Fruit fly (Drosophila melanogaster): ENCODE measurements around the gene CG44362.

Gene CG44362

dm6 chr3L:11376224-11376813 lies 21.0 kb upstream of the CG44362 start:
- no peak for TF ChIP-seq CG8159 (tag; optimal IDR thresholded peaks at IDR 0.05)
- TF ChIP-seq CG9948 (tag; optimal IDR thresholded peaks at IDR 0.05): no peak
- no peak for TF ChIP-seq CG14655 (GFP tag; optimal IDR thresholded peaks at IDR 0.05)
- no peak for TF ChIP-seq Pif1B (GFP tag; optimal IDR thresholded peaks at IDR 0.05)
- no peak for TF ChIP-seq CG17806 (tag; optimal IDR thresholded peaks at IDR 0.05)
- TF ChIP-seq gl (tag; optimal IDR thresholded peaks at IDR 0.05): no peak
- 0 out of 3 replicates have a peak, but pooled peaks have one; percentile 20 for TF ChIP-seq CG4496 (GFP tag; IDR thresholded peaks at IDR 0.05)
- TF ChIP-seq CG15710 (tag; optimal IDR thresholded peaks at IDR 0.05): no peak

- no peak for TF ChIP-seq Ets98B (GFP tag; IDR thresholded peaks at IDR 0.05)
- no peak for TF ChIP-seq CG12605 (GFP tag; IDR thresholded peaks at IDR 0.05)
- TF ChIP-seq fd96Ca (GFP tag; IDR thresholded peaks at IDR 0.05): no peak
- TF ChIP-seq CG4496 (GFP tag; IDR thresholded peaks at IDR 0.05): no peak
- TF ChIP-seq EcR (GFP tag; optimal IDR thresholded peaks at IDR 0.05): no peak
- no peak for TF ChIP-seq gl (tag; optimal IDR thresholded peaks at IDR 0.05)
- no peak for TF ChIP-seq CG10348 (GFP tag; IDR thresholded peaks at IDR 0.05)
- TF ChIP-seq Snoo (tag; optimal IDR thresholded peaks at IDR 0.05): no peak
Observed at dm6 chr3L:11378429-11378914, 18.9 kb upstream of the CG44362 start.

DNA sequence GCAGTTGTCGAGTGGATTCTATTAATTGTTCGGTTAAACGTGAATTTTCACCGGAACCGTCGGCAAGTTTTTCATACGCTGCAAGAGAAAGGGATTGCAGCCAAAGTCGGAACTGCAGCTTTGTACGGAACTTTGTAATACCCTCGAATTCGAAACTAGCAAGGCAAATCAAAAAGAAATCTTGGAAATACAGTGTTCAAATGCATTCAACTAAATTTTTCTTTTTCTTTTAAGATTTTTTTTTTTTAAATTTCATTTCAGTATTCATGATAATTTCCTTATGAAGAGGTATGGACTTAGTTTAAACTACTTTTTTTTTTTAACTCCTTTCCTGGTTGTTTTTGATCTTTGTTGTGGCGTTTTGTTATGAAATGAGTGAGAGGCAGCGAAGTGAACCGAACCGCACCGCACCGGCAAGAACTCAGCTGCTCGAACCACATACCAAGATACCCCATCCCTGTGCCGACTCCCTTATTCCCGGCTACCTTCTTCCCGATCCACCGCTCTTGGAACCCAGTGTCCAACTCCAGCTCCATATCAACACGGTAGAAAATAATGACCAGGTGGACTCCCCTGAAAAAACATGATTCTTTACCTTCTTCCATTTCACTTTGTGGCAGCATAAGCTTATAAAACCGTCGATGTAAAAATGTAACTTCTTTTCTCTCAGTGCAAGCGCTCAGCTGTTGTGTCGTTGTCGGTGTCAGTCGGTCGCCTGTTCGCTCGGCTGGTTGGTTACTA lies 17.5 kb upstream of the CG44362 start:
- TF ChIP-seq CG8301 (tag; optimal IDR thresholded peaks at IDR 0.05) (peak; percentile 71), CG13204 (GFP tag; optimal IDR thresholded peaks at IDR 0.05) (peak; percentile 84), CG17806 (tag; optimal IDR thresholded peaks at IDR 0.05) (peak; percentile 77), gl (tag; optimal IDR thresholded peaks at IDR 0.05) (peak; percentile 84), CG34367 (tag; optimal IDR thresholded peaks at IDR 0.05) (peak; percentile 75), fd96Ca (GFP tag; IDR thresholded peaks at IDR 0.05) (peak; percentile 88), rn (GFP tag; IDR thresholded peaks at IDR 0.05) (peak; percentile 59; the same call in 1 of the 2 replicates), CG8159 (tag; optimal IDR thresholded peaks at IDR 0.05) (peak; percentile 82), CG10348 (GFP tag; IDR thresholded peaks at IDR 0.05) (no peak), CG32121 (GFP tag; IDR thresholded peaks at IDR 0.05) (peak; percentile 49; the same call in 1 of the 2 replicates), Snoo (tag; optimal IDR thresholded peaks at IDR 0.05) (peak; percentile 69), CG12605 (GFP tag; IDR thresholded peaks at IDR 0.05) (peak; percentile 68), Pif1B (GFP tag; optimal IDR thresholded peaks at IDR 0.05) (peak; percentile 77), CG14655 (GFP tag; optimal IDR thresholded peaks at IDR 0.05) (peak; percentile 79), Pif1A (GFP tag; optimal IDR thresholded peaks at IDR 0.05) (peak; percentile 85), EcR (GFP tag; optimal IDR thresholded peaks at IDR 0.05) (peak; percentile 66), CG4496 (GFP tag; IDR thresholded peaks at IDR 0.05) (peak; percentile 79), Ets98B (GFP tag; IDR thresholded peaks at IDR 0.05) (peak; percentile 69), CG15710 (tag; optimal IDR thresholded peaks at IDR 0.05) (peak; percentile 74), CG9948 (tag; optimal IDR thresholded peaks at IDR 0.05) (peak; percentile 69), D1 (tag; optimal IDR thresholded peaks at IDR 0.05) (peak; percentile 57)

dm6 chr3L:11380439-11380783 lies 16.9 kb upstream of the CG44362 start:
- TF ChIP-seq CG32121 (GFP tag; IDR thresholded peaks at IDR 0.05) (peak; percentile 2; the same call in 1 of the 2 replicates), EcR (GFP tag; optimal IDR thresholded peaks at IDR 0.05) (no peak)

- TF ChIP-seq CG14655 (GFP tag; optimal IDR thresholded peaks at IDR 0.05) (no peak), EcR (GFP tag; optimal IDR thresholded peaks at IDR 0.05) (peak; percentile 25), rn (GFP tag; IDR thresholded peaks at IDR 0.05) (no peak), gl (tag; optimal IDR thresholded peaks at IDR 0.05) (no peak), CG13204 (GFP tag; optimal IDR thresholded peaks at IDR 0.05) (peak; percentile 51), CG4496 (GFP tag; IDR thresholded peaks at IDR 0.05) (0 out of 3 replicates have a peak, but pooled peaks have one; percentile 15), Pif1A (GFP tag; optimal IDR thresholded peaks at IDR 0.05) (no peak), CG8159 (tag; optimal IDR thresholded peaks at IDR 0.05) (peak; percentile 31), fd96Ca (GFP tag; IDR thresholded peaks at IDR 0.05) (0 out of 3 replicates have a peak, but pooled peaks have one; percentile 23), CG15710 (tag; optimal IDR thresholded peaks at IDR 0.05) (peak; percentile 35)
Observed at dm6 chr3L:11381126-11381940, 16.0 kb upstream of the CG44362 start.
